Fruit fly (Drosophila melanogaster) whole organism, wandering third instar larva: Measurements from ENCODE around the gene CG12448.

Experiments used
- CG9705 ChIP-seq: fragments of 200-800 bp; sonication (Bioruptor generic); optimal IDR thresholded peaks from 2 replicates; lab custom pipeline; 2018; ENCODE audit warnings: missing biosample characterization, mild to moderate bottlenecking, missing genetic modification characterization
- Hnf4 ChIP-seq: fragments of 200-800 bp; sonication (Bioruptor generic); optimal IDR thresholded peaks from 2 replicates; lab custom pipeline; 2016; ENCODE audit warnings: missing biosample characterization, mild to moderate bottlenecking, missing genetic modification characterization
- Hr78 ChIP-seq: fragments of >200 bp; optimal IDR thresholded peaks from 2 replicates; lab custom pipeline; 2017; ENCODE audit warnings: missing biosample characterization, missing genetic modification characterization
- Myc ChIP-seq: fragments of >200 bp; optimal IDR thresholded peaks from 2 replicates; lab custom pipeline; 2017
- OdsH ChIP-seq: fragments of 200-800 bp; sonication (Bioruptor generic); optimal IDR thresholded peaks from 2 replicates; lab custom pipeline; 2016; ENCODE audit warnings: missing biosample characterization, mild to moderate bottlenecking, missing genetic modification characterization
- Vsx2 ChIP-seq: fragments of 200-300, 225-300 bp; sonication (Bioruptor generic); optimal IDR thresholded peaks from 2 replicates; lab custom pipeline; 2018; ENCODE audit warnings: missing biosample characterization, missing genetic modification characterization; ENCODE audit not compliant: partially characterized antibody
- foxo ChIP-seq, 2 experiments: fragments of 200-800 bp; sonication (Bioruptor generic); optimal IDR thresholded peaks; 2 replicates in 1 of 2; 3 replicates in 1 of 2; lab custom pipeline; 2016 to 2017; ENCODE audit warnings: missing biosample characterization in 2 of 2, missing genetic modification characterization in 2 of 2
- fru ChIP-seq: fragments of 200-800 bp; sonication (Bioruptor generic); optimal IDR thresholded peaks from 3 replicates; lab custom pipeline; 2016; ENCODE audit warnings: missing biosample characterization, mild to moderate bottlenecking, missing genetic modification characterization
- pan ChIP-seq: fragments of >200 bp; optimal IDR thresholded peaks from 2 replicates; lab custom pipeline; 2017
- psq ChIP-seq: fragments of 200-800 bp; sonication (Bioruptor generic); optimal IDR thresholded peaks from 3 replicates; lab custom pipeline; 2017; ENCODE audit warnings: missing biosample characterization, mild to moderate bottlenecking, missing genetic modification characterization, moderate library complexity
- rgr ChIP-seq: fragments of 200-800 bp; sonication (Bioruptor generic); optimal IDR thresholded peaks from 3 replicates; lab custom pipeline; 2016; ENCODE audit warnings: missing biosample characterization, mild to moderate bottlenecking, missing genetic modification characterization
- sv ChIP-seq: fragments of 200-800 bp; sonication (Bioruptor generic); optimal IDR thresholded peaks from 3 replicates; lab custom pipeline; 2016; ENCODE audit warnings: missing biosample characterization, missing genetic modification characterization
- tai ChIP-seq: sonication (Bioruptor generic); optimal IDR thresholded peaks from 2 replicates; lab custom pipeline; 2016; ENCODE audit warnings: missing biosample characterization, missing genetic modification characterization
- usp ChIP-seq: fragments of >200 bp; optimal IDR thresholded peaks from 2 replicates; lab custom pipeline; 2017; ENCODE audit warnings: missing biosample characterization, missing genetic modification characterization

dm6 chr2L:15957558-15957957 lies 16.3 kb downstream of the CG12448 start, which contains the start of gene CG18063:
- TF ChIP-seq Myc (no peak), Hnf4 (GFP tag; lab: Kevin White, UChicago) (no peak), Vsx2 (GFP tag; lab: Kevin White, UChicago) (no peak), pan (lab: Kevin White, UChicago) (no peak), foxo (GFP tag; optimal IDR thresholded peaks at IDR 0.05; lab: Kevin White, UChicago) (no peak), rgr (GFP tag; lab: Kevin White, UChicago) (no peak), usp (GFP tag; lab: Kevin White, UChicago) (no peak), fru (GFP tag; lab: Kevin White, UChicago) (no peak), psq (GFP tag; lab: Kevin White, UChicago) (no peak), Hr78 (GFP tag; lab: Kevin White, UChicago) (no peak), CG9705 (no peak), tai (no peak), OdsH (no peak), sv (GFP tag; lab: Kevin White, UChicago) (no peak)
